Worm (Caenorhabditis elegans): ENCODE data around the gene wnk-1.

wnk-1 gene

DNA sequence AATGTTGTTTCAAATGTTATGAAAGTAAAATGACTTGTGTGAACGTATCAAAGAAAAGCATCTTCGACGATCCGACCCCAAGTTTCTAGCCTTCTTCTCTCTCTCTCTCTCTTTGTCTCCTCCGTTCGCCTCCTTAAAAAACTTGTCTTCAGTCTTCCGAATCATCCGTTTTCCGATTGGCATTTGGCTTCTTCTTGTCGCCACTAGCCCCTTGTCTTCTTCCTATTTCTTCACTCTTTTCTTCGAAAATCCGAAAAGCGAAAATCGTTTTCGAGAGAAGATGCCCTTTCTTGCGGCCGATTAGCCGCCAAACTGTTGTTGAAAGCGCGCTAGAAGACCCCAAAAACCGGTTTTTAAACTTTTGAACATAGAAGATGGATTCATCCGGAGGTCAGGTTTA lies 58.6 kb downstream of the wnk-1 start:
- TF ChIP-seq unc-62 (GFP tag; optimal IDR thresholded peaks at IDR 0.05), result no peak

DNA sequence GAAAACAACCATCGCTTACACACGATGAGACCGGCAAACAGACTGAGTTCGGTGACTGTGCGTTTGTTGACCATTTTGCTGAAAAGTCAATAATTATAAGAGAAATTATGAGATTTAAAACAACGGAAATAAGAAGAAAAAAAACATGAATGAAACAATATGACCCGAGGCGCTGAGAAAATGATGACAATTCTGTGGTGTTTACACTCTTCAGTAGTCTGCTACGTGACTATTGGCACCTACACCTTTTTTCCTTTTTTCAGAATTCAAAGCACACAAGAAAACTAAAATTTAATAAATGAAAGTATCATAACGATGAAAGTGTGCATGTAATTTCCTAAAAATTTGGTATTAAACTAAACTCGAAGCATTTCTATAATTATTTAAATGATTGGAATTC lies 59.8 kb downstream of the wnk-1 start, which contains the start of gene Y11D7A.10:
Gene Y11D7A.10 (minus strand): TSS at position 82 of the 400 bp plus-strand sequence.
- no peak for TF ChIP-seq unc-62 (GFP tag; optimal IDR thresholded peaks at IDR 0.05)

ce11 chrIV:9260334-9260733 lies 60.4 kb downstream of the wnk-1 start:
- no peak for TF ChIP-seq unc-62 (GFP tag; optimal IDR thresholded peaks at IDR 0.05)

- TF ChIP-seq unc-62 (GFP tag; optimal IDR thresholded peaks at IDR 0.05), result no peak
Observed at ce11 chrIV:9260826-9261225, 60.9 kb downstream of the wnk-1 start.

DNA sequence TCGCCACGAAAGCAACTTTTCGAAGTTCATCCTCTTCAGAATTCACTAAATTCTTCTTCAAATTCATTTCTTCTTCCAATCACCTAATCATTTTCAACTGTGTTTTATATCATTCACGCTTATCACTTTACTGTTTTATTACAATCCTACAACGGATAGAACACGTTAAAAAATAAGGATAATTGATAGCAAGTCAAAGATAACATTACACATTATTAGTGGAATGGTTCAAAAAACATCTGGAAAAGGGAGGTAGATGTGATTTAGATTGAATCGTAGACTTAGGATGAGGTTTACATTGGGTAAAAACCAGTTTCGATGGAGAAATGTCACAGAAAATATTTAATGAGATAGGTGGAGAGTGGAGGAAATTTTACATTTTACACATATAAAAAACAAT lies 61.8 kb downstream of the wnk-1 start, which contains the start of gene col-120:
Gene col-120 (minus strand): TSS at position 101 of the 400 bp plus-strand sequence.
- TF ChIP-seq unc-62 (GFP tag; optimal IDR thresholded peaks at IDR 0.05), result no peak
